Worm (Caenorhabditis elegans) whole organism, L4 larva: ENCODE data around the gene T21E8.4.

Source experiments
- F10B5.3 ChIP-seq: sonication (generic microtip); optimal IDR thresholded peaks from 2 replicates; lab custom pipeline; 2016; ENCODE audit warnings: mild to moderate bottlenecking, missing genetic modification characterization, missing compliant biosample characterization
- F26F4.8 ChIP-seq: fragments of 200-800 bp; sonication (Bioruptor generic); conservative IDR thresholded peaks from 2 replicates; pipeline ENCODE4 v1.3.6; 2022; ENCODE audit warnings: missing genetic modification characterization, missing compliant biosample characterization
- F44E2.7 ChIP-seq: fragments of 200-800 bp; sonication (Bioruptor generic); IDR thresholded peaks from 2 replicates; pipeline ENCODE4 v2.1.2; 2022; ENCODE audit warnings: missing genetic modification characterization, missing compliant biosample characterization
- R02D3.7 ChIP-seq: fragments of 150-350 bp; sonication (generic microtip); optimal IDR thresholded peaks from 3 replicates; lab custom pipeline; 2014; ENCODE audit warnings: missing biosample characterization, missing genetic modification characterization
- aha-1 ChIP-seq: fragments of 150-350 bp; peaks from one replicate; lab custom pipeline; 2014; ENCODE audit warnings: missing biosample characterization, missing genetic modification characterization
- ama-1 ChIP-seq: fragments of 150-350 bp; optimal IDR thresholded peaks from 2 replicates; lab custom pipeline; 2014; ENCODE audit warnings: inconsistent platforms, mixed read lengths
- arid-1 ChIP-seq: fragments of 200-800 bp; sonication (Bioruptor generic); conservative IDR thresholded peaks from 2 replicates; pipeline ENCODE4 v1.3.6; 2022; ENCODE audit warnings: missing genetic modification reagents, missing genetic modification characterization, missing compliant biosample characterization
- ceh-82 ChIP-seq: sonication (generic microtip); optimal IDR thresholded peaks from 2 replicates; lab custom pipeline; 2017; ENCODE audit warnings: missing biosample characterization, missing genetic modification characterization
- ces-1 ChIP-seq: fragments of 150-350 bp; sonication (generic microtip); optimal IDR thresholded peaks from 4 replicates; lab custom pipeline; 2014; ENCODE audit warnings: missing biosample characterization, missing genetic modification reagents, missing genetic modification characterization
- cey-2 ChIP-seq: sonication (generic microtip); optimal IDR thresholded peaks from 3 replicates; lab custom pipeline; 2017; ENCODE audit warnings: missing genetic modification characterization, mild to moderate bottlenecking, missing compliant biosample characterization, antibody characterized with exemption, borderline replicate concordance; ENCODE audit not compliant: insufficient read depth
- ctbp-1 ChIP-seq: fragments of 200-800 bp; sonication (Bioruptor generic); IDR thresholded peaks from 2 replicates; pipeline ENCODE4 v1.3.6; 2022; ENCODE audit warnings: missing genetic modification reagents, missing genetic modification characterization, missing compliant biosample characterization
- daf-12 ChIP-seq: fragments of 150-350 bp; optimal IDR thresholded peaks from 2 replicates; lab custom pipeline; 2014; ENCODE audit warnings: missing biosample characterization, missing genetic modification reagents, missing genetic modification characterization
- daf-8 ChIP-seq: fragments of 200-800 bp; sonication (Bioruptor generic); IDR thresholded peaks from 2 replicates; pipeline ENCODE4 v1.3.6; 2022; ENCODE audit warnings: missing genetic modification characterization, missing compliant biosample characterization
- dmd-6 ChIP-seq: fragments of 200-800 bp; sonication (Bioruptor generic); IDR thresholded peaks from 2 replicates; pipeline ENCODE4 v1.3.6; 2022; ENCODE audit warnings: missing genetic modification reagents, missing genetic modification characterization, missing compliant biosample characterization
- dmd-8 ChIP-seq: fragments of 200-800 bp; sonication (Bioruptor generic); IDR thresholded peaks from 2 replicates; pipeline ENCODE4 v1.3.6; 2022; ENCODE audit warnings: missing genetic modification characterization, missing compliant biosample characterization
- dmd-9 ChIP-seq: fragments of 200-800 bp; sonication (Bioruptor generic); IDR thresholded peaks from 2 replicates; pipeline ENCODE4 v1.3.6; 2022; ENCODE audit warnings: missing genetic modification reagents, missing genetic modification characterization, missing compliant biosample characterization
- dpl-1 ChIP-seq: fragments of 150-350 bp; optimal IDR thresholded peaks from 2 replicates; lab custom pipeline; 2014; ENCODE audit warnings: missing biosample characterization, missing genetic modification reagents, missing genetic modification characterization
- hlh-30 ChIP-seq: sonication (generic microtip); optimal IDR thresholded peaks from 2 replicates; lab custom pipeline; 2017; ENCODE audit warnings: antibody characterized with exemption, mild to moderate bottlenecking, missing genetic modification characterization, missing compliant biosample characterization; ENCODE audit not compliant: insufficient read depth
- jun-1 ChIP-seq: fragments of 150-350 bp; optimal IDR thresholded peaks from 2 replicates; lab custom pipeline; 2014; ENCODE audit warnings: missing biosample characterization, missing genetic modification reagents, missing genetic modification characterization
- lin-13 ChIP-seq: fragments of 150-350 bp; optimal IDR thresholded peaks from 2 replicates; lab custom pipeline; 2014; ENCODE audit warnings: missing biosample characterization, missing genetic modification reagents, missing genetic modification characterization
- lin-15B ChIP-seq: fragments of 150-350 bp; sonication (generic microtip); optimal IDR thresholded peaks from 3 replicates; lab custom pipeline; 2014; ENCODE audit warnings: missing biosample characterization, missing genetic modification characterization
- lin-29 ChIP-seq: fragments of 200-800 bp; sonication (Bioruptor generic); IDR thresholded peaks from 2 replicates; pipeline ENCODE4 v1.3.6; 2022; ENCODE audit warnings: missing genetic modification reagents, missing genetic modification characterization, missing compliant biosample characterization
- mdl-1 ChIP-seq, 2 experiments: fragments of 150-350 bp in 1 of 2; sonication (generic microtip) in 1 of 2; optimal IDR thresholded peaks; 2 replicates each; lab custom pipeline; 2014 to 2017; ENCODE audit warnings: missing biosample characterization in 2 of 2, missing genetic modification characterization in 2 of 2
- mdt-29 ChIP-seq: fragments of 200-800 bp; sonication (Bioruptor generic); IDR thresholded peaks from 2 replicates; pipeline ENCODE4 v1.3.6; 2022; ENCODE audit warnings: missing genetic modification reagents, missing genetic modification characterization, missing compliant biosample characterization
- mep-1 ChIP-seq: fragments of 150-350 bp; sonication (generic microtip); optimal IDR thresholded peaks from 3 replicates; lab custom pipeline; 2014; ENCODE audit warnings: missing biosample characterization, missing genetic modification characterization
- mxl-3 ChIP-seq: fragments of 200-800 bp; sonication (Bioruptor generic); optimal IDR thresholded peaks from 2 replicates; lab custom pipeline; 2018; ENCODE audit warnings: mild to moderate bottlenecking, missing genetic modification characterization, missing compliant biosample characterization
- nhr-10 ChIP-seq: fragments of 150-350 bp; optimal IDR thresholded peaks from 2 replicates; lab custom pipeline; 2014; ENCODE audit warnings: missing biosample characterization, missing genetic modification characterization
- nhr-237 ChIP-seq: sonication (generic microtip); optimal IDR thresholded peaks from 2 replicates; lab custom pipeline; 2017; ENCODE audit warnings: missing biosample characterization, missing genetic modification characterization
- nhr-42 ChIP-seq: fragments of 200-800 bp; sonication (Bioruptor generic); IDR thresholded peaks from 2 replicates; pipeline ENCODE4 v1.3.6; 2022; ENCODE audit warnings: missing genetic modification characterization, missing compliant biosample characterization
- nhr-48 ChIP-seq: sonication (generic microtip); optimal IDR thresholded peaks from 2 replicates; lab custom pipeline; 2016; ENCODE audit warnings: mild to moderate bottlenecking, missing genetic modification characterization, missing compliant biosample characterization
- pha-4 ChIP-seq, 2 experiments: fragments of 150-350 bp in 1 of 2; fragments of 200-800 bp in 1 of 2; sonication (Bioruptor generic) in 1 of 2; IDR thresholded peaks in 1 of 2; optimal IDR thresholded peaks in 1 of 2; 2 replicates each; pipeline versions ENCODE4 v1.3.6 to Lab custom; 2014 to 2022; ENCODE audit warnings: missing genetic modification characterization in 2 of 2, missing genetic modification reagents in 2 of 2, missing biosample characterization in 1 of 2, missing compliant biosample characterization in 1 of 2
- php-3 ChIP-seq: fragments of 200-800 bp; sonication (Bioruptor generic); IDR thresholded peaks from 2 replicates; pipeline ENCODE4 v1.3.6; 2022; ENCODE audit warnings: missing genetic modification reagents, missing genetic modification characterization, missing compliant biosample characterization
- pqm-1 ChIP-seq: sonication (generic microtip); optimal IDR thresholded peaks from 2 replicates; lab custom pipeline; 2017; ENCODE audit warnings: missing biosample characterization, missing genetic modification characterization
- skn-1 ChIP-seq: fragments of 150-350 bp; optimal IDR thresholded peaks from 2 replicates; lab custom pipeline; 2014; ENCODE audit warnings: missing biosample characterization, missing genetic modification characterization
- spr-1 ChIP-seq: sonication (generic microtip); optimal IDR thresholded peaks from 2 replicates; lab custom pipeline; 2016; ENCODE audit warnings: mild to moderate bottlenecking, missing genetic modification characterization, missing compliant biosample characterization
- tag-97 ChIP-seq: fragments of 200-800 bp; sonication (Bioruptor generic); IDR thresholded peaks from 2 replicates; pipeline ENCODE4 v1.3.6; 2022; ENCODE audit warnings: missing genetic modification characterization, missing compliant biosample characterization
- unc-39 ChIP-seq: sonication (generic microtip); optimal IDR thresholded peaks from 2 replicates; lab custom pipeline; 2017; ENCODE audit warnings: missing biosample characterization, missing genetic modification characterization
- unc-62 ChIP-seq, 3 experiments: fragments of 150-350 bp in 1 of 3; sonication (generic microtip); optimal IDR thresholded peaks in 2 of 3; peaks in 1 of 3; 1 replicate in 1 of 3; 2 replicates in 2 of 3; lab custom pipeline; 2014 to 2017; ENCODE audit warnings: missing biosample characterization in 3 of 3, missing genetic modification characterization in 3 of 3, missing genetic modification reagents in 3 of 3, missing genotype in 1 of 3
- zip-2 ChIP-seq: fragments of 150-350 bp; optimal IDR thresholded peaks from 2 replicates; lab custom pipeline; 2014; ENCODE audit warnings: missing biosample characterization, missing genetic modification characterization

The T21E8.4 gene

DNA sequence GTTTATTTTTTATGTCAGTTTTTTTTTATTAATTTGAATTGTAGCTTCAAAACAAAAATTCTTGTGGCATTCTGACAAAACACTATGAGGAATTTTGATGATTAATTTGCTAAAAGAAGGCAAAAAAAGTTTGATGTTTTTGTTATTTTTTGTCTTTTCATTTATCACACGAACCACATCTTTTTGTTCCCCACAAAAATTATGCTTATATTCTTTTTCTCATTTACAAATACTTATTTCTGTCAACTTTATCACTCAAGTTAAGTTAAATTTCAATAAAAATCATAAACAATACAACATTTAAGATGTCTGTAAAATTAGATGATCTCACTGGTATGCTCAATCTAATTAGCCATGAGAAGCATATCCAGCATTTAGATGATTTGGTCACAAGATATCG lies 7.6 kb downstream of the T21E8.4 start, which contains the start of gene F47B10.6:
TSS of gene F47B10.6 (plus strand) at position 301 of the 400 bp plus-strand sequence.
- no peak for TF ChIP-seq skn-1 (tag; lab: Kevin White, UChicago)
- no peak for TF ChIP-seq pqm-1 (tag; lab: Kevin White, UChicago)
- no peak for TF ChIP-seq zip-2 (tag; lab: Kevin White, UChicago)
- no peak for TF ChIP-seq ama-1 (lab: Kevin White, UChicago)
- no peak for TF ChIP-seq php-3 (GFP tag; lab: Robert Waterston, UW)
- TF ChIP-seq dmd-9 (GFP tag; lab: Robert Waterston, UW), result no peak
- TF ChIP-seq ceh-82 (tag; lab: Kevin White, UChicago), result no peak
- TF ChIP-seq nhr-237, result no peak
- TF ChIP-seq nhr-10 (tag; lab: Kevin White, UChicago), result no peak

DNA sequence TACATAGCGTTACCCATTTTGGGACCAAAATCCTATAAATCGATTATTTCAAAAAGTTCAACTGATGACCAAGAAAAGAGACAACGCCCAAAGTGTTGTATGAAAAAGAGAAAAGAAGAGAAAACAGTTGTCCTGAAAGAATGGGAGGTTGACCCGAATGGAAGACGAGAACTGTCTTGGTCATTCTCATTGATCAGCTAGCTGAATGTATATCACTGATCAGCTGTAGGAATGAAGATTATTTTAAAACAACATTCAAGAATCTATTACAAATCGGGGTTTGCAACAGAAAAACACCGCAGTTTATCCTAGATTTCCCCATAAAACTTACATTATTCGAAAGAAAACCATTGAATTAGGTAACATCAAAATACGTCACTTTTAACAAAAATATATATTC lies 9.8 kb downstream of the T21E8.4 start, which contains the start of gene F47B10.5:
TSS of gene F47B10.5 (minus strand) at position 101 of the 400 bp plus-strand sequence.
- peak; percentile 35 for TF ChIP-seq aha-1 (tag; lab: Kevin White, UChicago)
- TF ChIP-seq nhr-10 (tag; lab: Kevin White, UChicago), result no peak

DNA sequence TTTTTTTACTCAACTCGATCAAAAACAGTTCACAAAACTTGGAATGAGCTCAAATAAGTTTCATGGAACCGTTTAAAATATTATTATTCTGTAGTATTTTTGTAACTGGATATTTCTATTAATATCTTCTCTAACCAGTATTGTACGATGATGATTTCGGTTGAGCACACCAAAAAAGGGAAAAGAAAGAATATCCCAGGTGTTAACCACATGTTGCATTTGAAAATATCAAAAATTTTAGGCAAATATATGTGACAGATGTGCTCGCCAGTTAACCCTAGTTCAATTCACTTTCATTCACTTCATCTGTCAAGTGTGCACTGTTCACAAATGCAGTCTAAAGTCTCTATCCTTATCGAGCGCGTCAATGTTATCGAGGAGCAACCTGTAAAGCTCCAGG lies 10.4 kb downstream of the T21E8.4 start, which contains the start of gene F47B10.4:
TSS of gene F47B10.4 (plus strand) at position 301 of the 400 bp plus-strand sequence.
- no peak for TF ChIP-seq cey-2 (tag; lab: Kevin White, UChicago)
- no peak for TF ChIP-seq mdl-1 (tag; optimal IDR thresholded peaks at IDR 0.05; lab: Kevin White, UChicago)
- no peak for TF ChIP-seq ces-1
- TF ChIP-seq nhr-42 (GFP tag; lab: Robert Waterston, UW), result no peak
- no peak for TF ChIP-seq lin-13
- TF ChIP-seq dmd-6 (GFP tag; lab: Robert Waterston, UW), result no peak
- TF ChIP-seq arid-1 (GFP tag; lab: Robert Waterston, UW), result no peak
- no peak for TF ChIP-seq php-3 (GFP tag; lab: Robert Waterston, UW)
- no peak for TF ChIP-seq ctbp-1 (GFP tag; lab: Robert Waterston, UW)
- TF ChIP-seq R02D3.7 (tag; lab: Kevin White, UChicago), result no peak
- TF ChIP-seq dpl-1 (GFP tag; lab: Kevin White, UChicago), result no peak
- TF ChIP-seq pha-4 (GFP tag; IDR thresholded peaks at IDR 0.05; lab: Robert Waterston, UW), result no peak
- TF ChIP-seq pha-4 (tag; optimal IDR thresholded peaks at IDR 0.05; lab: Kevin White, UChicago), result no peak

DNA sequence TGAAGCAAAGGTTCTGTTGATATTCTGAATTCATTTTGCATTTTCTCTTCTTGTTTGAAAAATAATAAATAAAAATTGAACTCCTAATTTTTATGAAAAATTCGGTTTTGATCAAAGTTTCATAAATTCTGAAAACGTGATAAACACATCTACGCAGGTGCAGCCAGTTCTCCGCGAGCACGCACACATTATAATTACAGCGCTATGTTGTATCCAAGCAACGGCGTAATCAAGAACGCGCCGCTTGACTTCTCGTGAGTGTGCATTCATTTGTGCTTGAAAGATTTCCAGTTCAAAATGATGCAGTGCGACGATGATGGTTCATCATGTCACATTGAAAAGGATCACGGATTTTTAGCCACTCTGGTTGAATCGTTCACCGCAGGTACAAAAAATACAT lies 11.3 kb downstream of the T21E8.4 start, which contains the start of gene F47B10.3:
TSS of gene F47B10.3 (plus strand) at position 301 of the 400 bp plus-strand sequence.
- TF ChIP-seq nhr-48 (tag; lab: Kevin White, UChicago) (no peak), spr-1 (tag; lab: Kevin White, UChicago) (no peak), unc-39 (tag; lab: Kevin White, UChicago) (no peak), tag-97 (GFP tag; lab: Robert Waterston, UW) (no peak), lin-13 (no peak), mep-1 (tag; lab: Kevin White, UChicago) (no peak), dmd-8 (GFP tag; lab: Robert Waterston, UW) (no peak)

DNA sequence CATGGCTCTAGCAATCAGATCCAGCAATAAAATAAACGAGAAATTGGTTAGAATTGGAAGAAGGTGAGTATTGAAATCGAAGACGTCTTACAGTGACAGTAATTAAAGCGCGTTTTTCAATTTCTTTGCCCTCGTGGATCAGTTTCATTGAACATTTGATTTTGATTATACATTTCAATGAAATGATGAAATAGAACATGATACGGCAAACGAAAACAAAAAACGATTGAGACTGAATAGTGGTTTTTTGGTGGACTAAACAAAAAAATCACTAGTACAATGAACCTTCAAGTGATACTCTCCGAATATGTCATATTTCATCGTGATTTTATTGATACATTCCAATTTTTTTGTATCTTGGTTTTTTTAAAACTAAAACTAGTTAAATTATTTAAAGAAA lies 15.9 kb downstream of the T21E8.4 start, which contains the start of gene haly-1:
TSS of gene haly-1 (minus strand) at position 101 of the 400 bp plus-strand sequence.
- TF ChIP-seq lin-29 (GFP tag; lab: Robert Waterston, UW), result no peak
- no peak for TF ChIP-seq daf-12 (tag; lab: Kevin White, UChicago)
- TF ChIP-seq nhr-237, result no peak

DNA sequence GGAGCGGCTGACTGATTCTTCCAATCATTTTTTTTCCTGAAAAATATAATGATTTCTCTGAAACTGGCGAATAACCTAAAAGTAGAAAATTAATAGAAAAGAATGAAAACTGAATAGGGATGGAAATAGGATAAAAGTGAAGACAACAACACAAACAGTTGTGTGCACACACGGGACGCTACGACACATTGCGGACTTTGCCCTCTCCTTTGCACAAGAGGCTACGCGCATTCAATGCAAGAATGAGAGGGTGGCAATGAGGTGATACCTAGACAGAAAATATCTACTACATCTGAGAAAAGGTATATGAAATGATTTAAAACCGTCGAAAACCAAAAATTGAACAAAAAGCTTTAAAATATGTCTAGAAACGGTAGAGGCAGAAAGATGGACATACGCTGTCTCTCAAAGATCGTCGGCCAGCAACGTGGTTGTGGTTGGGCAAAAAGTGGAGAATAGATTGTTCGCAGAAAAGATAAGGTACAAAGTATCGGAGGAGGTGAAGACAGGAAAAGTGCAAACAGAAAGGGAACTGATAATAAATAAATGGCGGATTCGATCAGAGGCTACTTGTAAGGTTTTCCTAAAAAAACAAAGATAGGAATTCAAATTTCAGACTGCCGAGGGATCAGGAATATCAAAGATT lies 19.6 kb downstream of the T21E8.4 start, which contains the start of gene suca-1:
TSS of gene suca-1 (minus strand) at position 36 of the 646 bp plus-strand sequence.
- no peak for TF ChIP-seq lin-15B (tag; lab: Kevin White, UChicago)
- peak; percentile 31 for TF ChIP-seq hlh-30 (tag; lab: Kevin White, UChicago)
- TF ChIP-seq mdt-29 (GFP tag; lab: Robert Waterston, UW), result no peak
- peak; percentile 39 for TF ChIP-seq mep-1 (tag; lab: Kevin White, UChicago)
- TF ChIP-seq zip-2 (tag; lab: Kevin White, UChicago), result no peak
- TF ChIP-seq daf-8 (GFP tag; lab: Robert Waterston, UW), result no peak
- no peak for TF ChIP-seq F10B5.3 (tag; lab: Kevin White, UChicago)
- TF ChIP-seq jun-1 (tag; lab: Kevin White, UChicago), result no peak
- peak; percentile 5 for TF ChIP-seq lin-13
- TF ChIP-seq dmd-9 (GFP tag; lab: Robert Waterston, UW), result no peak
- peak; percentile 92 for TF ChIP-seq mxl-3 (GFP tag; lab: Kevin White, UChicago)
- TF ChIP-seq F44E2.7 (GFP tag; lab: Robert Waterston, UW), result no peak
- peak; percentile 67 for TF ChIP-seq dmd-6 (GFP tag; lab: Robert Waterston, UW)
- TF ChIP-seq unc-62 (GFP tag; optimal IDR thresholded peaks at IDR 0.05 in 1 of 2; lab: Kevin White, UChicago), result peak in 1 of 2 experiments; percentile 71
- no peak for TF ChIP-seq unc-62 (tag; optimal IDR thresholded peaks at IDR 0.05; lab: Kevin White, UChicago)
- no peak for TF ChIP-seq F26F4.8
